Worm (Caenorhabditis elegans): Measurements from ENCODE around the gene ncx-8.

Gene ncx-8

ce11 chrV:4987097-4987496 is at the start of gene ncx-8:
TSS of gene ncx-8 (minus strand) at chrV:4987197.
- TF ChIP-seq unc-62 (GFP tag; optimal IDR thresholded peaks at IDR 0.05): no peak

DNA sequence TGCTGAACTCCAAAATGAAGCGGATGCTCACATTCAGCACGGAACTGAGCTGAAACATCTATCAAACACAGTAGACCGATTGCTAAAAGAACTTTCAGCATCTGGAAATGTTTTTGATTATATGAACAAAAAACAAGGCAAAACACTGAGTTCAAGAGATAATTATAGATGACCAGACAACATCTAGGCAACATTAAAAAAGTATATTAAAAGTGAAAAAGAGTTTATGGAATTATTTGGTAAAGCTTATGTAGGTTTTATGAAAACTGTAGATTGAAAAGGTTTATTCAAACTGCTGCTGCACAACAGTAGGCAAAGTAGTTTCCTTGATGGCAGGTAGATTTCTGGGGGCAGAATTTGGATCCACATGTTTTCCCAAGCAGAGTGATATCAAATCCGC is 49.4 kb upstream of the ncx-8 start, which contains the start of gene K11D12.7:
Gene K11D12.7 (minus strand): TSS at position 101 of the 400 bp plus-strand sequence.
- no peak for TF ChIP-seq unc-62 (GFP tag; optimal IDR thresholded peaks at IDR 0.05)

- no peak for TF ChIP-seq unc-62 (GFP tag; optimal IDR thresholded peaks at IDR 0.05)
Observed at ce11 chrV:5035058-5035457, 48.1 kb upstream of the ncx-8 start, which contains the start of gene K11D12.6. TSS of gene K11D12.6 (minus strand) at chrV:5035158.

ce11 chrV:5033099-5033498 is 46.1 kb upstream of the ncx-8 start, which contains the start of gene K11D12.13:
TSS of gene K11D12.13 (plus strand) at chrV:5033399.
- no peak for TF ChIP-seq unc-62 (GFP tag; optimal IDR thresholded peaks at IDR 0.05)

DNA sequence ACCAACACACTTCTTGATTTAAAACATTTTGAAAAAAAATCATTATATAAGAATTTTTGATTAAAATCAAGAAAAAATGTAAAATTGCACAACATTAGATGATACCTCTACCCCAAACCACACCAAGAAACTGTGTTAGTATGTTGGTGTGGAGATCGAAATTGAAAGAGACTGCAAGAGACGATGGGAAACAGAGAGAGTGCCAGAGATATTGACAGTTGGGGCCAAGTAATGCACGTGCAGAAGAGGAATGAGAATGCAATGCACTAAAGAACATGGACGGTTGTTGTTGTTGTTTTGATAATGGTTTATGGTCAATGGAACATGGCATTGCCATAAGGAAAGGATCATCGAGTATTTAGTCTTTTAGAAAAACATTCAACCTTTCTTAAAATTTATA is 45.2 kb upstream of the ncx-8 start:
- no peak for TF ChIP-seq unc-62 (GFP tag; optimal IDR thresholded peaks at IDR 0.05)

DNA sequence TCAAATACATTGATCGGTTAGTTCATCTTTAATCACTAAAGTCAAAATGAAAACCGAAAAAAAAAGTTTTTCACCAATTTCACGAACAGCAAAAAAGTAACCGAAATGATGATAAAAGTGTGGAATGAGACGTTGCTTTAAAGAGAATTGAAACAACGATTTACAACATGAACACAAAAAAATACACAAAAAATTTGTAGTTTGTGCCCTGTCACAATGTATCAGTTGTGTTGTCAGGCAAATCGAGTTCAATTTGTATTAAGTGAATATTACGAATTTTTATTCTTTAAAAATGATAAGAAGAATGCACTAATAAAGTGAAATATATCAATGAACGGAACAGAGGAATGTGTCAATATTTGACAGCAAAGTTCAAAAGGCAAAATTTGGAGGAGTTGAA is 44.8 kb upstream of the ncx-8 start:
- no peak for TF ChIP-seq unc-62 (GFP tag; optimal IDR thresholded peaks at IDR 0.05)

- TF ChIP-seq unc-62 (GFP tag; optimal IDR thresholded peaks at IDR 0.05): no peak
Observed at ce11 chrV:5030715-5031114, 43.7 kb upstream of the ncx-8 start, which contains the start of gene swt-7. TSS of gene swt-7 (minus strand) at chrV:5030815.

DNA sequence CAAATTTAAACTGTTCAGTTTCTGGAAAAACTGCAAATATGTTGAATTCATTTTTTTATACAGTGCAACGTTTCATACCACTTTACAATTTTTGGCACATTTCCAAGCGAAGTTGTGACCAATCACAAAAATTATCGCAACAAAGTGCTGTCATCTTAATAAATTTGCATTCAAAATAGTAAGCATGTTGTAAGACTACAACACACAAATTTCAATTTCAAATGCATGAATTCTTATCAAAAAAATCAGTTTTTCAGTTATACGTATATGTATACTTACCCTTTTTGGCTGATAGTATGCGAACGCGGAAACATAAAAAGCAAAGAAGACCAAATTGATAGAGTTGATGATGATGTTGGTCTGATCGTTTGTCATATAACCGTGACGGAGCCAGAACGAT is 43.2 kb upstream of the ncx-8 start:
- TF ChIP-seq unc-62 (GFP tag; optimal IDR thresholded peaks at IDR 0.05): no peak

DNA sequence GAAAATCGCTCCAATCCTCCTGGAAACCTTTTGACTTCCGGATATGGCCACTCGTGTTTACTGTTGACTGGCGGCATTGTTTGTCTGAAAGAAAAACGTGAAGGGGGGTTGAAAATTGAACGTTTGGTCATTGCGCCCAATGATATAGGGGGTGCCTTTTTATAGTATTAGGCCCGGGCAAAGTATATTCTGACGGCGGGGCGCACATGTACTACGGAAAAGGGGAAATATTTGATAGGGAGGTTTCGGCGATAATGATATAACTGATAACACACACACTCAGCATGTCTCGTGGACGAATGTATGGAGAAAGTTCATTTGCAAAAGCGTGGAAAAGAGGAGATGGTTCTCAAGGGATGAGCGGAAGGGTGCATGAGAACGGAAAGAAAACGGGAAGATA is 40.6 kb upstream of the ncx-8 start, which contains the start of gene cpt-4:
Gene cpt-4 (minus strand): TSS at position 84 of the 400 bp plus-strand sequence.
- no peak for TF ChIP-seq unc-62 (GFP tag; optimal IDR thresholded peaks at IDR 0.05)

- TF ChIP-seq unc-62 (GFP tag; optimal IDR thresholded peaks at IDR 0.05): no peak
Observed at ce11 chrV:5026438-5026837, 39.4 kb upstream of the ncx-8 start.

- no peak for TF ChIP-seq unc-62 (GFP tag; optimal IDR thresholded peaks at IDR 0.05)
Observed at ce11 chrV:5023355-5023754, 36.4 kb upstream of the ncx-8 start.

DNA sequence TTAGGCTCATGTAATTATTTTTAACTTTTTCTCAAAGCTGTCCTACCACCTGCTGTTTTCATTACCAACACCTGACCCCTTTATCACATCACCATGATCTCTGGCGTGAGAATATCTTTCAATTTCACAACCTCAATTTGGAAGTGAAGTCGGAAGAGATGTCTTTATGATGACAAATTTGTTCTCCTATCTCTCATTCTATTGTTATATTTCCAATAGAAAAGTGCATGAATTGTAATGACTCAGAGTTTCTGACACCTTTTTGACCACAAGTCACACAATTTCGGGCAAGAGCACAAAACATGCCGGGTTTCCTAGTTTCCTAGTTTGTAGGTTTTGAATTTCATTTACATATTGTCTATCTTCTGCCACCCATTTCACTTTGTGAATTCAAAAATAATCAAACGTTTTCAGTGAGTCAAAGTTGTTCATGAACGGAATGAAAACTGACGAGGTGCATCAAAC is 31.8 kb upstream of the ncx-8 start, which contains the start of gene srr-4:
Gene srr-4 (plus strand): TSS at position 415 of the 465 bp plus-strand sequence.
- no peak for TF ChIP-seq unc-62 (GFP tag; optimal IDR thresholded peaks at IDR 0.05)

DNA sequence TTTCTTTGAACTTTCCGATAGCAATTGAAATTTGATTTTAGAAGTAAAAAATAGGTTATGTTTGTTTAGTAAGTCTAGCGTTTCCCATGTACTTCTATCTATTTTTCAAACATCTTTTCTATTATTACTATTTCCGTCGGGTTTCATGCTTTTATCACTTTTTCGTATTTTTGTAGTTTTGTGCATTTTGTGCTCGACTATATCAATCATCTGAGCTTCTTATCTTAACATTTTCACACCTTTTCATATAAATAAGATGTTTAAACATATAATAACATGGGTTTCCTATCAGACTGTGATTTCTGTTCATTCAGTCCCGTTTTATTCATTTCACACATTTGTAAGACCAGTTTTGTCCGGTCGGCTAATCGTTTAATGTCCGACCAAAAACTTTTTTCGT is 31.1 kb upstream of the ncx-8 start:
- no peak for TF ChIP-seq unc-62 (GFP tag; optimal IDR thresholded peaks at IDR 0.05)

ce11 chrV:5016728-5017127 is 29.7 kb upstream of the ncx-8 start:
- no peak for TF ChIP-seq unc-62 (GFP tag; optimal IDR thresholded peaks at IDR 0.05)

ce11 chrV:5012193-5012853 is 25.3 kb upstream of the ncx-8 start, which contains the start of gene srr-6:
TSS of gene srr-6 (plus strand) at chrV:5012803.
- no peak for TF ChIP-seq unc-62 (GFP tag; optimal IDR thresholded peaks at IDR 0.05)

DNA sequence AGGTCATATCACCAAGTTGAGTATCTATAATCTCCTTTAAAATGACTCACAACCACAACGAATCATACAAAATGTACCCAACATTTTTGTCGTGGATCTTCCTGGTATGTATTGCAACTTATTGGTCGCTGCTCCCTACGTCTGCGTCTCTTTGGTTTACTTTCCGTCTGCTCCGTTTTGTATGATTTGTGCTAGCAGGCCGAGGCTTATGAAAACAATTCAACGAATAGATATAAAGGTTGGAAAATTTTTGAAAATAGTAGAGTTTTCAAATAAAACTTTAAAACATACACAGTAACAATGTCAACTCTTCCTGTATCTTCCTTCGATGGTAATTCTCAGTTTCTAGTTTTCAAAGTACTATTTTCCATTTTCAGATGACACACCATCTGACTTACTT is 14.4 kb upstream of the ncx-8 start, which contains the start of gene srr-8:
Gene srr-8 (plus strand): TSS at position 301 of the 400 bp plus-strand sequence.
- TF ChIP-seq unc-62 (GFP tag; optimal IDR thresholded peaks at IDR 0.05): no peak

- no peak for TF ChIP-seq unc-62 (GFP tag; optimal IDR thresholded peaks at IDR 0.05)
Observed at ce11 chrV:5000406-5000805, 13.4 kb upstream of the ncx-8 start, which contains the start of gene ugt-7. TSS of gene ugt-7 (minus strand) at chrV:5000566.

Measured in whole organism, dauer.